Worm (Caenorhabditis elegans): ENCODE measurements around the gene cht-6.

The cht-6 gene

ce11 chrV:6433446-6434178, 18.8 kb downstream of the cht-6 start, which contains the start of the genes gad-1 and erfa-1:
Gene gad-1 (minus strand): TSS chrV:6433496.
Gene erfa-1 (plus strand): TSS chrV:6434128.
- TF ChIP-seq hlh-17 (GFP tag; optimal IDR thresholded peaks at IDR 0.05; ENCODE audit: borderline replicate concordance) (no peak), F16B12.6 (tag; optimal IDR thresholded peaks at IDR 0.05) (peak; percentile 56), nhr-76 (tag; optimal IDR thresholded peaks at IDR 0.05) (no peak), swsn-7 (tag; optimal IDR thresholded peaks at IDR 0.05) (peak; percentile 36), isw-1 (GFP tag; IDR thresholded peaks at IDR 0.05) (peak; percentile 41), rnt-1 (tag; optimal IDR thresholded peaks at IDR 0.05) (peak; percentile 87), fkh-8 (tag; optimal IDR thresholded peaks at IDR 0.05) (peak; percentile 44), snu-23 (GFP tag; optimal IDR thresholded peaks at IDR 0.05) (peak; percentile 68), ceh-8 (GFP tag; optimal IDR thresholded peaks at IDR 0.05) (no peak), mdl-1 (tag; optimal IDR thresholded peaks at IDR 0.05) (peak in 1 of 2 experiments; percentile 32), nhr-85 (tag) (peak; percentile 74), elt-2 (tag; optimal IDR thresholded peaks at IDR 0.05) (no peak), sptf-1 (tag; optimal IDR thresholded peaks at IDR 0.05) (no peak), nhr-19 (GFP tag; conservative IDR thresholded peaks at IDR 0.05) (peak; percentile 43; the same call in 1 of the 2 replicates), fkh-4 (tag; optimal IDR thresholded peaks at IDR 0.05; ENCODE audit: borderline replicate concordance) (no peak), lin-15B (tag; optimal IDR thresholded peaks at IDR 0.05) (peak; percentile 89), elt-3 (tag; optimal IDR thresholded peaks at IDR 0.05) (peak in 1 of 6 experiments; percentile 36), ceh-90 (tag; optimal IDR thresholded peaks at IDR 0.05) (peak; percentile 76), nhr-71 (tag; optimal IDR thresholded peaks at IDR 0.05) (peak; percentile 72), lin-13 (GFP tag; optimal IDR thresholded peaks at IDR 0.05) (peak; percentile 30), ztf-4 (tag; optimal IDR thresholded peaks at IDR 0.05) (no peak), unc-130 (tag; optimal IDR thresholded peaks at IDR 0.05) (peak; percentile 66), tbx-2 (tag; optimal IDR thresholded peaks at IDR 0.05) (peak; percentile 58), nhr-47 (tag; optimal IDR thresholded peaks at IDR 0.05) (peak; percentile 63), unc-86 (tag; optimal IDR thresholded peaks at IDR 0.05) (peak; percentile 16), lir-3 (tag; optimal IDR thresholded peaks at IDR 0.05; ENCODE audit: poor library complexity) (peak; percentile 69), skn-1 (tag; optimal IDR thresholded peaks at IDR 0.05) (peak; percentile 66), C16A3.4 (tag; optimal IDR thresholded peaks at IDR 0.05) (peak; percentile 72), efl-1 (optimal IDR thresholded peaks at IDR 0.05) (peak; percentile 67 to 78), efl-1 (GFP tag; optimal IDR thresholded peaks at IDR 0.05 in 1 of 2) (peak; percentile 67 to 82), blmp-1 (tag; optimal IDR thresholded peaks at IDR 0.05) (peak; percentile 47), lin-14 (GFP tag; optimal IDR thresholded peaks at IDR 0.05) (peak; percentile 69), dpl-1 (GFP tag; optimal IDR thresholded peaks at IDR 0.05) (peak; percentile 61 to 71 (median 62)), lsy-2 (tag; optimal IDR thresholded peaks at IDR 0.05) (peak; percentile 68 to 95), egl-27 (tag; optimal IDR thresholded peaks at IDR 0.05) (no peak), nhr-90 (tag; optimal IDR thresholded peaks at IDR 0.05; ENCODE audit: poor library complexity) (peak; percentile 6), nhr-20 (tag; optimal IDR thresholded peaks at IDR 0.05) (peak; percentile 68), ceh-82 (tag; optimal IDR thresholded peaks at IDR 0.05) (peak in 1 of 3 experiments; percentile 80), fkh-10 (GFP tag; optimal IDR thresholded peaks at IDR 0.05) (no peak), ztf-11 (tag; optimal IDR thresholded peaks at IDR 0.05) (peak in 1 of 2 experiments; percentile 30), irx-1 (tag; optimal IDR thresholded peaks at IDR 0.05) (peak; percentile 29), xbp-1 (tag; optimal IDR thresholded peaks at IDR 0.05) (peak; percentile 38), mep-1 (tag; optimal IDR thresholded peaks at IDR 0.05) (peak; percentile 70), lin-35 (GFP tag; optimal IDR thresholded peaks at IDR 0.05) (peak; percentile 74 to 82)
